Worm (Caenorhabditis elegans) whole organism, late embryonic: ENCODE data around the gene cpf-1.

Experiments
- ahr-1 ChIP-seq: sonication (generic microtip); optimal IDR thresholded peaks from 2 replicates; lab custom pipeline; 2016; ENCODE audit warnings: missing genetic modification characterization, missing compliant biosample characterization
- ama-1 ChIP-seq: fragments of 150-350 bp; optimal IDR thresholded peaks from 2 replicates; lab custom pipeline; 2014
- ceh-18 ChIP-seq: sonication (generic microtip); optimal IDR thresholded peaks from 2 replicates; lab custom pipeline; 2016; ENCODE audit warnings: missing genetic modification characterization, missing compliant biosample characterization
- ceh-45 ChIP-seq: fragments of 200-800 bp; sonication (Bioruptor generic); IDR thresholded peaks from 2 replicates; pipeline ENCODE4 v1.3.6; 2022; ENCODE audit warnings: missing genetic modification reagents, missing genetic modification characterization, missing compliant biosample characterization
- ceh-48 ChIP-seq: sonication (generic microtip); optimal IDR thresholded peaks from 2 replicates; lab custom pipeline; 2016; ENCODE audit warnings: missing genetic modification characterization, inconsistent platforms, missing compliant biosample characterization
- fax-1 ChIP-seq: sonication (generic microtip); optimal IDR thresholded peaks from 2 replicates; lab custom pipeline; 2016; ENCODE audit warnings: missing genotype, missing genetic modification characterization, missing compliant biosample characterization
- hlh-13 ChIP-seq: fragments of 200-800 bp; sonication (Bioruptor generic); optimal IDR thresholded peaks from 2 replicates; lab custom pipeline; 2018; ENCODE audit warnings: mild to moderate bottlenecking, missing genetic modification characterization, missing compliant biosample characterization
- lim-6 ChIP-seq: sonication (generic microtip); optimal IDR thresholded peaks from 2 replicates; lab custom pipeline; 2016; ENCODE audit warnings: missing genetic modification characterization, missing compliant biosample characterization
- lin-11 ChIP-seq: fragments of 200-800 bp; sonication (Bioruptor generic); optimal IDR thresholded peaks from 2 replicates; lab custom pipeline; 2018; ENCODE audit warnings: mild to moderate bottlenecking, missing genetic modification characterization, missing compliant biosample characterization
- npax-4 ChIP-seq: sonication (generic microtip); optimal IDR thresholded peaks from 2 replicates; lab custom pipeline; 2016; ENCODE audit warnings: missing genetic modification characterization, missing compliant biosample characterization
- pha-4 ChIP-seq: fragments of 150-350 bp; optimal IDR thresholded peaks from 2 replicates; lab custom pipeline; 2018; ENCODE audit warnings: missing biosample characterization, missing genetic modification reagents, missing genetic modification characterization
- pqm-1 ChIP-seq: sonication (generic microtip); optimal IDR thresholded peaks from 2 replicates; lab custom pipeline; 2016; ENCODE audit warnings: missing genetic modification characterization, missing compliant biosample characterization
- tbx-2 ChIP-seq: sonication (generic microtip); optimal IDR thresholded peaks from 2 replicates; lab custom pipeline; 2016; ENCODE audit warnings: missing genetic modification characterization, missing compliant biosample characterization
- ztf-16 ChIP-seq: sonication (generic microtip); optimal IDR thresholded peaks from 2 replicates; lab custom pipeline; 2017; ENCODE audit warnings: missing genetic modification characterization, missing compliant biosample characterization

ce11 chrII:8643627-8644356 is 41.6 kb upstream of the cpf-1 start:
- no peak for TF ChIP-seq ceh-45 (GFP tag; lab: Robert Waterston, UW)
- TF ChIP-seq pha-4: no peak
- no peak for TF ChIP-seq npax-4 (tag; lab: Kevin White, UChicago)
- TF ChIP-seq ahr-1 (tag; lab: Kevin White, UChicago): no peak
- TF ChIP-seq ama-1 (lab: Kevin White, UChicago): no peak
- no peak for TF ChIP-seq ztf-16 (tag; lab: Kevin White, UChicago)
- no peak for TF ChIP-seq hlh-13
- no peak for TF ChIP-seq ceh-48 (tag; lab: Kevin White, UChicago)
- TF ChIP-seq fax-1 (tag; lab: Kevin White, UChicago): no peak
- no peak for TF ChIP-seq ceh-18 (tag; lab: Kevin White, UChicago)
- TF ChIP-seq lin-11: no peak
- TF ChIP-seq lim-6 (tag; lab: Kevin White, UChicago): no peak
- TF ChIP-seq pqm-1: no peak
- no peak for TF ChIP-seq tbx-2
